Fruit fly (Drosophila melanogaster) whole organism, embryonic: Measurements from ENCODE around the gene CG34462.

Experiments used
- Aef1 ChIP-seq: fragments of 200-800 bp; sonication (Bioruptor generic); IDR thresholded peaks from 3 replicates; pipeline ENCODE4 v1.3.6; 2022; ENCODE audit warnings: missing biosample characterization, missing genetic modification characterization
- Blimp-1 ChIP-seq: fragments of 200-800 bp; sonication (Bioruptor generic); optimal IDR thresholded peaks from 3 replicates; lab custom pipeline; 2018; ENCODE audit warnings: missing biosample characterization, missing genetic modification characterization, mild to moderate bottlenecking, moderate library complexity, missing genetic modification reagents
- CG12104 ChIP-seq: fragments of 200-800 bp; sonication (Bioruptor generic); optimal IDR thresholded peaks from 3 replicates; lab custom pipeline; 2016; ENCODE audit warnings: missing biosample characterization, missing genetic modification characterization
- CG17186 ChIP-seq: fragments of 200-800 bp; sonication (Bioruptor generic); optimal IDR thresholded peaks from 3 replicates; lab custom pipeline; 2017; ENCODE audit warnings: missing biosample characterization, missing genetic modification reagents, missing genetic modification characterization
- CG18476 ChIP-seq: fragments of 200-800 bp; sonication (Bioruptor generic); optimal IDR thresholded peaks from 2 replicates; lab custom pipeline; 2016; ENCODE audit warnings: missing biosample characterization, mild to moderate bottlenecking, missing genetic modification characterization
- CG2875 ChIP-seq: fragments of 200-800 bp; sonication (Bioruptor generic); optimal IDR thresholded peaks from 2 replicates; lab custom pipeline; 2017; ENCODE audit warnings: missing biosample characterization, mild to moderate bottlenecking, missing genetic modification characterization, missing genetic modification reagents
- CG4328 ChIP-seq: fragments of 200-800 bp; sonication (Bioruptor generic); optimal IDR thresholded peaks from 3 replicates; lab custom pipeline; 2017; ENCODE audit warnings: missing biosample characterization, missing genetic modification reagents, missing genetic modification characterization
- CG6254 ChIP-seq: fragments of 200-800 bp; sonication (Bioruptor generic); optimal IDR thresholded peaks from 3 replicates; lab custom pipeline; 2017; ENCODE audit warnings: mild to moderate bottlenecking, missing biosample characterization, missing genetic modification reagents, missing genetic modification characterization
- Doc2 ChIP-seq: fragments of 200-800 bp; sonication (Bioruptor generic); IDR thresholded peaks from 2 replicates; pipeline ENCODE4 v1.3.6; 2022; ENCODE audit warnings: missing biosample characterization, missing genetic modification characterization
- NC2α ChIP-seq: fragments of 200-800 bp; sonication (Bioruptor generic); optimal IDR thresholded peaks from 2 replicates; lab custom pipeline; 2016; ENCODE audit warnings: missing biosample characterization, missing genetic modification characterization
- Sox102F ChIP-seq: fragments of 200-800 bp; sonication (Bioruptor generic); optimal IDR thresholded peaks from 2 replicates; lab custom pipeline; 2018; ENCODE audit warnings: missing biosample characterization, mild to moderate bottlenecking, missing genetic modification characterization, moderate library complexity
- ewg ChIP-seq: fragments of 200-800 bp; sonication (Bioruptor generic); optimal IDR thresholded peaks from 3 replicates; lab custom pipeline; 2017; ENCODE audit warnings: mild to moderate bottlenecking, missing biosample characterization, missing genetic modification reagents, missing genetic modification characterization
- h ChIP-seq: fragments of >200 bp; optimal IDR thresholded peaks from 2 replicates; lab custom pipeline; 2017
- lmd ChIP-seq: fragments of 200-800 bp; sonication (Bioruptor generic); IDR thresholded peaks from 2 replicates; pipeline ENCODE4 v1.3.6; 2022; ENCODE audit warnings: missing biosample characterization, missing genetic modification characterization

DNA sequence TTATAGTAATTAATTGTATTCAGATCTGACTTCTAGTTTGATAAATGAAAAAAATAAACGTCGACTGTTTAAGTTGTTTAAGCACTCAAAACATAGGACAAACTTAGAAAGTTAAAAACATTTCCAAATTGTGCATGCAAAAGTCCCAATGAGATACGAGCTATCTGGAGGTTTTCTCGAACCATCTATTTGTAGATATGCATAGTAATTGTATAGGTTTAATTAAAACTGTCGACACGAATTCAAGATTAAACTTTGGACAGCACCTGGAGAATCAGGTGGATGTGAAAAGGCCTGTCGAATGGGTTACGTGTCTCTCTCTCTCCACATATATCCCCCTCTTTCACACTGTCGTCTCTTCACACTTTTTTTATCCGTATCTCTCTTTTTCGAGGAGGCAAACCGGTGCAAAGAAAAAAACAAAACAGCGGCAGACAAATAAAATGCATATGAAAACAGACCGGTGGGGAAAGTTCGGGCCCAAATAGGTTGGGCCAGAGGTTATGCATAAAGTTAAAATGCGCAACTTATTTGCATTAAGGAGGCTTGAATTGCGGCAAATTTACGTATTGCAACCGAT, 31.8 kb downstream of the CG34462 start:
- TF ChIP-seq lmd (no peak), CG17186 (GFP tag; lab: Kevin White, UChicago) (no peak), ewg (GFP tag; lab: Kevin White, UChicago) (no peak), Sox102F (GFP tag; lab: Kevin White, UChicago) (no peak), h (lab: Kevin White, UChicago) (no peak), NC2α (GFP tag; lab: Kevin White, UChicago) (no peak), CG2875 (no peak), CG18476 (GFP tag; lab: Kevin White, UChicago) (no peak), CG4328 (GFP tag; lab: Kevin White, UChicago) (no peak), CG12104 (no peak), Doc2 (GFP tag; lab: Robert Waterston, UW) (no peak), CG6254 (GFP tag; lab: Kevin White, UChicago) (no peak), Blimp-1 (GFP tag; lab: Kevin White, UChicago) (no peak), Aef1 (GFP tag; lab: Robert Waterston, UW) (no peak)
